Worm (Caenorhabditis elegans) whole organism, L1 larva: Measurements from ENCODE around the gene Y53F4B.62.

Source experiments
- C34B4.2 ChIP-seq: sonication (generic microtip); optimal IDR thresholded peaks from 2 replicates; lab custom pipeline; 2017; ENCODE audit warnings: mild to moderate bottlenecking, missing genetic modification characterization, missing compliant biosample characterization
- Y116A8C.19 ChIP-seq: sonication (generic microtip); optimal IDR thresholded peaks from 2 replicates; lab custom pipeline; 2016; ENCODE audit warnings: missing compliant biosample characterization, missing genetic modification characterization, borderline replicate concordance
- ceh-63 ChIP-seq: fragments of 200-800 bp; sonication (Bioruptor generic); optimal IDR thresholded peaks from 2 replicates; lab custom pipeline; 2018; ENCODE audit warnings: mild to moderate bottlenecking, missing genetic modification characterization, missing compliant biosample characterization
- ceh-82 ChIP-seq, 3 experiments: fragments of 150-350 bp in 1 of 3; sonication (generic microtip) in 2 of 3; optimal IDR thresholded peaks; 2 replicates each; lab custom pipeline; 2014 to 2017; ENCODE audit warnings: missing biosample characterization in 3 of 3, missing genetic modification characterization in 3 of 3
- ceh-88 ChIP-seq: fragments of 200-800 bp; sonication (Bioruptor generic); IDR thresholded peaks from 2 replicates; pipeline ENCODE4 v1.3.6; 2022; ENCODE audit warnings: missing genetic modification characterization, missing compliant biosample characterization
- ceh-90 ChIP-seq: sonication (generic microtip); optimal IDR thresholded peaks from 2 replicates; lab custom pipeline; 2016; ENCODE audit warnings: missing genetic modification characterization, missing compliant biosample characterization
- ces-1 ChIP-seq: fragments of 150-350 bp; optimal IDR thresholded peaks from 2 replicates; lab custom pipeline; 2014; ENCODE audit warnings: missing biosample characterization, missing genetic modification reagents, missing genetic modification characterization
- efl-1 ChIP-seq, 4 experiments: fragments of 150-350 bp; optimal IDR thresholded peaks in 3 of 4; peaks in 1 of 4; 1 replicate in 1 of 4; 2 replicates in 3 of 4; lab custom pipeline; 2014; ENCODE audit warnings: missing biosample characterization in 2 of 4, missing genetic modification characterization in 2 of 4, missing genetic modification reagents in 2 of 4
- egl-13 ChIP-seq: sonication (generic microtip); optimal IDR thresholded peaks from 2 replicates; lab custom pipeline; 2016; ENCODE audit warnings: missing genotype, missing genetic modification reagents, missing genetic modification characterization, missing compliant biosample characterization
- elt-3 ChIP-seq, 6 experiments: fragments of 150-350 bp in 1 of 6; sonication (generic microtip); optimal IDR thresholded peaks; 2 replicates each; lab custom pipeline; 2017 to 2018; ENCODE audit warnings: missing biosample characterization in 6 of 6, missing genetic modification characterization in 6 of 6, inconsistent platforms in 1 of 6
- ets-5 ChIP-seq: fragments of 200-800 bp; sonication (Bioruptor generic); IDR thresholded peaks from 2 replicates; pipeline ENCODE4 v1.3.6; 2022; ENCODE audit warnings: missing genetic modification characterization, missing compliant biosample characterization
- fkh-4 ChIP-seq: sonication (generic microtip); optimal IDR thresholded peaks from 2 replicates; lab custom pipeline; 2016; ENCODE audit warnings: missing compliant biosample characterization, missing genetic modification characterization, borderline replicate concordance
- hlh-17 ChIP-seq: fragments of 200-800 bp; sonication (Bioruptor generic); optimal IDR thresholded peaks from 2 replicates; lab custom pipeline; 2018; ENCODE audit warnings: missing genetic modification characterization, mild to moderate bottlenecking, missing compliant biosample characterization, moderate library complexity, borderline replicate concordance
- hlh-4 ChIP-seq: sonication (generic microtip); optimal IDR thresholded peaks from 2 replicates; lab custom pipeline; 2016; ENCODE audit warnings: mild to moderate bottlenecking, missing genetic modification characterization, missing compliant biosample characterization
- jun-1 ChIP-seq: fragments of 150-350 bp; optimal IDR thresholded peaks from 2 replicates; lab custom pipeline; 2014; ENCODE audit warnings: missing biosample characterization, missing genetic modification reagents, missing genetic modification characterization
- lin-14 ChIP-seq: fragments of 200-800 bp; sonication (Bioruptor generic); optimal IDR thresholded peaks from 2 replicates; lab custom pipeline; 2018; ENCODE audit warnings: mild to moderate bottlenecking, missing genetic modification characterization, moderate library complexity, missing compliant biosample characterization
- lin-15B ChIP-seq: fragments of 150-350 bp; sonication (generic microtip); optimal IDR thresholded peaks from 3 replicates; lab custom pipeline; 2014; ENCODE audit warnings: missing biosample characterization, missing genetic modification characterization
- lin-35 ChIP-seq, 2 experiments: fragments of 150-350 bp; optimal IDR thresholded peaks; 2 replicates each; lab custom pipeline; 2014; ENCODE audit warnings: missing biosample characterization in 2 of 2, missing genetic modification characterization in 2 of 2, missing genetic modification reagents in 2 of 2
- lin-39 ChIP-seq: fragments of 150-350 bp; optimal IDR thresholded peaks from 2 replicates; lab custom pipeline; 2014; ENCODE audit warnings: missing biosample characterization, missing genetic modification reagents, missing genetic modification characterization
- mab-9 ChIP-seq: fragments of 200-800 bp; sonication (Bioruptor generic); IDR thresholded peaks from 2 replicates; pipeline ENCODE4 v1.3.6; 2022; ENCODE audit warnings: missing genetic modification reagents, missing genetic modification characterization, missing compliant biosample characterization
- mdl-1 ChIP-seq, 2 experiments: fragments of 150-350 bp; optimal IDR thresholded peaks; 2 replicates each; lab custom pipeline; 2014 to 2017; ENCODE audit warnings: missing biosample characterization in 2 of 2, missing genetic modification characterization in 2 of 2, inconsistent platforms in 1 of 2
- mep-1 ChIP-seq: fragments of 150-350 bp; optimal IDR thresholded peaks from 2 replicates; lab custom pipeline; 2014; ENCODE audit warnings: missing biosample characterization, missing genetic modification characterization
- nhr-12 ChIP-seq: sonication (generic microtip); optimal IDR thresholded peaks from 2 replicates; lab custom pipeline; 2017; ENCODE audit warnings: missing biosample characterization, missing genetic modification characterization
- nhr-19 ChIP-seq: fragments of 200-800 bp; sonication (Bioruptor generic); conservative IDR thresholded peaks from 2 replicates; pipeline ENCODE4 v1.3.6; 2022; ENCODE audit warnings: missing genetic modification characterization, missing compliant biosample characterization
- nhr-237 ChIP-seq: fragments of 150-350 bp; optimal IDR thresholded peaks from 2 replicates; lab custom pipeline; 2014; ENCODE audit warnings: missing biosample characterization, missing genetic modification characterization
- nhr-28 ChIP-seq: fragments of 150-350 bp; optimal IDR thresholded peaks from 2 replicates; lab custom pipeline; 2014; ENCODE audit warnings: missing biosample characterization, missing genetic modification characterization
- nhr-47 ChIP-seq: sonication (generic microtip); optimal IDR thresholded peaks from 2 replicates; lab custom pipeline; 2016; ENCODE audit warnings: mild to moderate bottlenecking, missing genetic modification characterization, moderate library complexity, missing compliant biosample characterization
- nhr-71 ChIP-seq: sonication (generic microtip); optimal IDR thresholded peaks from 2 replicates; lab custom pipeline; 2016; ENCODE audit warnings: mild to moderate bottlenecking, missing genetic modification characterization, moderate library complexity, missing compliant biosample characterization
- nhr-76 ChIP-seq: sonication (generic microtip); optimal IDR thresholded peaks from 2 replicates; lab custom pipeline; 2017; ENCODE audit warnings: missing biosample characterization, missing genetic modification characterization
- nhr-84 ChIP-seq: sonication (generic microtip); optimal IDR thresholded peaks from 2 replicates; lab custom pipeline; 2017; ENCODE audit warnings: missing biosample characterization, missing genetic modification characterization
- nhr-85 ChIP-seq: sonication (generic microtip); peaks from one replicate; lab custom pipeline; 2016; ENCODE audit warnings: missing genetic modification characterization, inconsistent platforms, missing compliant biosample characterization
- pax-3 ChIP-seq: fragments of 200-800 bp; sonication (Bioruptor generic); optimal IDR thresholded peaks from 2 replicates; lab custom pipeline; 2018; ENCODE audit warnings: mild to moderate bottlenecking, missing genetic modification characterization, moderate library complexity, missing compliant biosample characterization
- rnt-1 ChIP-seq: sonication (generic microtip); optimal IDR thresholded peaks from 2 replicates; lab custom pipeline; 2016; ENCODE audit warnings: mild to moderate bottlenecking, missing genetic modification characterization, moderate library complexity, missing compliant biosample characterization
- sptf-1 ChIP-seq: fragments of 150-350 bp; optimal IDR thresholded peaks from 2 replicates; lab custom pipeline; 2014; ENCODE audit warnings: missing biosample characterization, missing genetic modification characterization
- swsn-7 ChIP-seq: sonication (generic microtip); optimal IDR thresholded peaks from 2 replicates; lab custom pipeline; 2016; ENCODE audit warnings: missing genetic modification characterization, missing compliant biosample characterization
- tbx-2 ChIP-seq: sonication (generic microtip); optimal IDR thresholded peaks from 2 replicates; lab custom pipeline; 2016; ENCODE audit warnings: missing genetic modification characterization, missing compliant biosample characterization
- unc-62 ChIP-seq: fragments of 150-350 bp; optimal IDR thresholded peaks from 2 replicates; lab custom pipeline; 2014; ENCODE audit warnings: missing biosample characterization, missing genetic modification reagents, missing genetic modification characterization
- unc-86 ChIP-seq: sonication (generic microtip); optimal IDR thresholded peaks from 2 replicates; lab custom pipeline; 2016; ENCODE audit warnings: missing genetic modification characterization, missing compliant biosample characterization
- unc-98 ChIP-seq: fragments of 200-800 bp; sonication (Bioruptor generic); IDR thresholded peaks from 2 replicates; pipeline ENCODE4 v1.3.6; 2022; ENCODE audit warnings: missing genetic modification characterization, missing compliant biosample characterization
- xbp-1 ChIP-seq: sonication (generic microtip); optimal IDR thresholded peaks from 2 replicates; lab custom pipeline; 2016; ENCODE audit warnings: missing genetic modification characterization, missing compliant biosample characterization
- zag-1 ChIP-seq: fragments of 150-350 bp; optimal IDR thresholded peaks from 2 replicates; lab custom pipeline; 2014; ENCODE audit warnings: missing biosample characterization, missing genetic modification characterization
- zip-4 ChIP-seq: fragments of 200-800 bp; sonication (Bioruptor generic); optimal IDR thresholded peaks from 2 replicates; lab custom pipeline; 2018; ENCODE audit warnings: mild to moderate bottlenecking, missing genetic modification characterization, moderate library complexity, missing compliant biosample characterization
- ztf-4 ChIP-seq: fragments of 150-350 bp; optimal IDR thresholded peaks from 2 replicates; lab custom pipeline; 2014; ENCODE audit warnings: missing biosample characterization, missing genetic modification characterization

The Y53F4B.62 gene

ce11 chrII:15111352-15111751 is 19.1 kb downstream of the Y53F4B.62 start (continued):
- no peak for TF ChIP-seq nhr-28 (tag; lab: Kevin White, UChicago)
- no peak for TF ChIP-seq nhr-47 (tag; lab: Kevin White, UChicago)
- TF ChIP-seq nhr-84 (tag; lab: Kevin White, UChicago), result no peak
- TF ChIP-seq efl-1 (optimal IDR thresholded peaks at IDR 0.05; lab: Kevin White, UChicago), result no peak
- peak in 1 of 2 experiments; percentile 78 for TF ChIP-seq efl-1 (GFP tag; optimal IDR thresholded peaks at IDR 0.05 in 1 of 2; lab: Kevin White, UChicago)
- no peak for TF ChIP-seq ztf-4 (tag; lab: Kevin White, UChicago)
- TF ChIP-seq mdl-1 (tag; optimal IDR thresholded peaks at IDR 0.05; lab: Kevin White, UChicago), result no peak
- peak; percentile 46 for TF ChIP-seq nhr-19 (GFP tag; lab: Robert Waterston, UW)
- no peak for TF ChIP-seq zip-4 (GFP tag; lab: Kevin White, UChicago)
- TF ChIP-seq Y116A8C.19, result no peak
- peak in 1 of 2 experiments; percentile 54 for TF ChIP-seq lin-35 (GFP tag; optimal IDR thresholded peaks at IDR 0.05; lab: Kevin White, UChicago)
- no peak for TF ChIP-seq ceh-82 (tag; optimal IDR thresholded peaks at IDR 0.05; lab: Kevin White, UChicago)
- no peak for TF ChIP-seq C34B4.2 (tag; lab: Kevin White, UChicago)
- TF ChIP-seq nhr-237 (tag; lab: Kevin White, UChicago), result no peak
- TF ChIP-seq nhr-71 (tag; lab: Kevin White, UChicago), result peak; percentile 33
- TF ChIP-seq, all 84 proteins: peak for 12

DNA sequence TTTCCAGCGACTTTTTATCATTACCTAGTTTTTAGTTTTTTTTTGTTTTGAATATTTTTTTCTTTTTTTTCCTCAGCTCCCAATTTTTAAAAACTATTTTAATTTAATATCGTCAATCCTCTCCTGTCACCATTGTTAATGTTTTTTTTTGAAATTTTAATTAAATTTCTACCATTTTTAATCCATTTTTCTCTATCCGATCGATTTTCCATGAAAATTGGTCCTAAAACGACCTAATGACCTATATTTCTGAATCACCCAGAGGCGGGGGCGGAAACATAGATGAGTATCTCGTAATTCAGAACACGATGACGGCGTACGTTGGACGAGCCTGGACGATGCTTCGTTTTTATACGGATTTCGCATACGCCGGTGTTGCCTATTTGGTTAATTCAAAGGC is 20.6 kb downstream of the Y53F4B.62 start, which contains the start of gene Y53F4B.39:
TSS of gene Y53F4B.39 (plus strand) at position 301 of the 400 bp plus-strand sequence.
- TF ChIP-seq rnt-1 (no peak), Y116A8C.19 (no peak), jun-1 (no peak), ceh-88 (no peak), unc-98 (GFP tag; lab: Robert Waterston, UW) (no peak), nhr-76 (no peak), xbp-1 (no peak)

DNA sequence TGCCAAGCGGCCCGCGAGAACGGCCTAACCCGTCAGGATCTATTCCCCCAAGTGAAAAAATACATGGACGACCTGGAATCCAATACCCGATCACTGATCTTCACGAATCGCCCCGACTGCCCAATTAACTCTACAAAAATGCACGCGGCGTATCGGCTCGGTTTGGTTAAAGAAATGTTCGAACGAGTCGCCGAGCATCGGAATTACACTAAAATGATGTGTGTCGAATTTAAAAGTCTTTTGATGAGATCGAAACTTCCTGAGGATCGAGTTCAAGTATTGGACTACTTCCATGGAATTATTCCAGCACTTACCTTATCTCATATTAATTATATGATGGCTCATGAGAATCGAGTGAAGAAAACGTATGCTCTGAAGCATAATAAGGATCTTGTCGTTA is 23.2 kb downstream of the Y53F4B.62 start:
- TF ChIP-seq ceh-63 (GFP tag; lab: Kevin White, UChicago), result no peak
- TF ChIP-seq lin-15B (tag; lab: Kevin White, UChicago), result no peak
- TF ChIP-seq nhr-76, result no peak
- TF ChIP-seq pax-3, result no peak
- no peak for TF ChIP-seq unc-62 (GFP tag; lab: Kevin White, UChicago)
- no peak for TF ChIP-seq lin-35 (GFP tag; optimal IDR thresholded peaks at IDR 0.05; lab: Kevin White, UChicago)

- TF ChIP-seq lin-35 (GFP tag; optimal IDR thresholded peaks at IDR 0.05; lab: Kevin White, UChicago) (no peak), nhr-76 (no peak), fkh-4 (tag; lab: Kevin White, UChicago) (no peak), xbp-1 (no peak), hlh-4 (no peak), pax-3 (no peak), tbx-2 (tag; lab: Kevin White, UChicago) (no peak), swsn-7 (tag; lab: Kevin White, UChicago) (no peak), nhr-47 (tag; lab: Kevin White, UChicago) (no peak)
- TF ChIP-seq, all 84 proteins: peak for 0
Measured at ce11 chrII:15089896-15090230, 40.5 kb downstream of the Y53F4B.62 start, which contains the start of gene Y53F4B.21. Gene Y53F4B.21, plus strand, starts transcription at chrII:15090180.

ce11 chrII:15089086-15089895 is 41.1 kb downstream of the Y53F4B.62 start:
- TF ChIP-seq ceh-82 (tag; optimal IDR thresholded peaks at IDR 0.05; lab: Kevin White, UChicago), result peak; percentile 31 to 35 (median 32)
- TF ChIP-seq nhr-84 (tag; lab: Kevin White, UChicago), result no peak
- TF ChIP-seq ets-5 (GFP tag; lab: Robert Waterston, UW), result no peak
- TF ChIP-seq zag-1 (tag; lab: Kevin White, UChicago), result no peak
- TF ChIP-seq Y116A8C.19, result peak; percentile 51
- peak; percentile 53 for TF ChIP-seq mep-1 (tag; lab: Kevin White, UChicago)
- no peak for TF ChIP-seq nhr-12
- no peak for TF ChIP-seq lin-14 (GFP tag; lab: Kevin White, UChicago)
- peak; percentile 93 for TF ChIP-seq egl-13 (tag; lab: Kevin White, UChicago)
- TF ChIP-seq xbp-1, result peak; percentile 83
- TF ChIP-seq mab-9, result peak; percentile 58; the same call in 1 of the 2 replicates
- no peak for TF ChIP-seq elt-3 (tag; optimal IDR thresholded peaks at IDR 0.05; lab: Kevin White, UChicago)
- no peak for TF ChIP-seq ces-1 (GFP tag; lab: Kevin White, UChicago)
- TF ChIP-seq lin-39 (tag; lab: Kevin White, UChicago), result peak; percentile 46
- peak; percentile 68 for TF ChIP-seq unc-86 (tag; lab: Kevin White, UChicago)
- TF ChIP-seq ceh-90 (tag; lab: Kevin White, UChicago), result peak; percentile 97
- TF ChIP-seq nhr-85 (tag; lab: Kevin White, UChicago), result peak; percentile 96
- TF ChIP-seq sptf-1 (tag; lab: Kevin White, UChicago), result no peak
- no peak for TF ChIP-seq hlh-17 (GFP tag; lab: Kevin White, UChicago)
- peak; percentile 96 for TF ChIP-seq rnt-1
